Worm (Caenorhabditis elegans): ENCODE measurements around the gene rpb-8.
"Not testable (repeated sequence)": the region's sequence is repeated elsewhere in the genome, so short reads cannot be mapped to it uniquely, and the experiment has no call there.

- TF ChIP-seq ceh-82, C34F6.9, elt-3, snpc-4 (tag; optimal IDR thresholded peaks at IDR 0.05): not testable (repeated sequence)
Measured at ce11 chrIII:4922020-4922419, 4.2 kb upstream of the rpb-8 start, which contains the start of gene mmab-1.
